Fruit fly (Drosophila melanogaster): ENCODE measurements around the gene CG14374.

The CG14374 gene

dm6 chr3R:13364175-13365174 is 32.5 kb downstream of the CG14374 start, which contains the start of gene Dic1 (continued):
- peak; percentile 95 for TF ChIP-seq gcm (GFP tag; optimal IDR thresholded peaks at IDR 0.05)
- TF ChIP-seq emc (GFP tag; optimal IDR thresholded peaks at IDR 0.05), result peak; percentile 84
- TF ChIP-seq CG17829 (tag; optimal IDR thresholded peaks at IDR 0.05), result peak; percentile 94
- TF ChIP-seq pita (GFP tag; optimal IDR thresholded peaks at IDR 0.05), result no peak
- TF ChIP-seq Xbp1 (GFP tag; optimal IDR thresholded peaks at IDR 0.05), result peak; percentile 97
- peak; percentile 93 for TF ChIP-seq kah (GFP tag; optimal IDR thresholded peaks at IDR 0.05)
- peak; percentile 79 for TF ChIP-seq NK7.1 (GFP tag; optimal IDR thresholded peaks at IDR 0.05)
- no peak for TF ChIP-seq hkb (optimal IDR thresholded peaks at IDR 0.05)
- TF ChIP-seq hkb (GFP tag; IDR thresholded peaks at IDR 0.05), result peak; percentile 96
- TF ChIP-seq disco-r (GFP tag; optimal IDR thresholded peaks at IDR 0.05), result peak; percentile 76
- TF ChIP-seq stwl (tag; optimal IDR thresholded peaks at IDR 0.05), result peak; percentile 37
- TF ChIP-seq MESR4 (GFP tag; optimal IDR thresholded peaks at IDR 0.05), result peak; percentile 10
- TF ChIP-seq dimm (GFP tag; IDR thresholded peaks at IDR 0.05), result peak; percentile 57
- no peak for TF ChIP-seq unc-4 (GFP tag; IDR thresholded peaks at IDR 0.05; ENCODE audit: partially characterized antibody)
- peak; percentile 93 to 95 for TF ChIP-seq dpn (GFP tag; optimal IDR thresholded peaks at IDR 0.05)
- peak; percentile 41 for TF ChIP-seq ftz-f1 (GFP tag; optimal IDR thresholded peaks at IDR 0.05)
- TF ChIP-seq CG4820 (GFP tag; optimal IDR thresholded peaks at IDR 0.05), result peak; percentile 97
- peak; percentile 89 for TF ChIP-seq ranshi (GFP tag; IDR thresholded peaks at IDR 0.05)
- peak; percentile 97 for TF ChIP-seq NfI (GFP tag; optimal IDR thresholded peaks at IDR 0.05)
- TF ChIP-seq CG3847 (GFP tag; IDR thresholded peaks at IDR 0.05), result peak; percentile 94
- TF ChIP-seq croc (GFP tag; conservative IDR thresholded peaks at IDR 0.05), result peak; percentile 79
- TF ChIP-seq Fer1 (GFP tag; optimal IDR thresholded peaks at IDR 0.05), result peak; percentile 98
- peak; percentile 90 for TF ChIP-seq CG11093 (GFP tag; IDR thresholded peaks at IDR 0.05)
- peak; percentile 77 for TF ChIP-seq CG12236 (GFP tag; optimal IDR thresholded peaks at IDR 0.05)
- peak; percentile 83 for TF ChIP-seq sd (tag; optimal IDR thresholded peaks at IDR 0.05)
- peak; percentile 99 for TF ChIP-seq CG2678 (tag; optimal IDR thresholded peaks at IDR 0.05)
- peak; percentile 85 for TF ChIP-seq CG31388 (GFP tag; optimal IDR thresholded peaks at IDR 0.05)
- TF ChIP-seq Poxn (GFP tag; IDR thresholded peaks at IDR 0.05), result peak; percentile 84
- TF ChIP-seq CG6683 (GFP tag; optimal IDR thresholded peaks at IDR 0.05), result peak; percentile 96
- peak; percentile 90 for TF ChIP-seq zf30C (GFP tag; optimal IDR thresholded peaks at IDR 0.05)
- peak; percentile 67; the same call in 2 of the 3 replicates for TF ChIP-seq CG3726 (GFP tag; IDR thresholded peaks at IDR 0.05)
- TF ChIP-seq CG10979 (tag; optimal IDR thresholded peaks at IDR 0.05), result peak; percentile 99
- peak; percentile 83 for TF ChIP-seq jumu (GFP tag; optimal IDR thresholded peaks at IDR 0.05)
- peak; percentile 87 for TF ChIP-seq CG18011 (GFP tag; optimal IDR thresholded peaks at IDR 0.05)
- peak; percentile 85 for TF ChIP-seq CG6272 (GFP tag; IDR thresholded peaks at IDR 0.05)
- peak; percentile 94 for TF ChIP-seq CG13894 (tag; optimal IDR thresholded peaks at IDR 0.05)
- peak; percentile 99 for TF ChIP-seq nmo (GFP tag; optimal IDR thresholded peaks at IDR 0.05)
- TF ChIP-seq HmgD (GFP tag; optimal IDR thresholded peaks at IDR 0.05), result peak; percentile 42
- peak; percentile 78; the same call in 1 of the 2 replicates for TF ChIP-seq sens-2 (GFP tag; IDR thresholded peaks at IDR 0.05)
- TF ChIP-seq CG6654 (GFP tag; optimal IDR thresholded peaks at IDR 0.05), result peak; percentile 90
- peak; percentile 74; the same call in 3 of the 4 replicates for TF ChIP-seq Gug (GFP tag; IDR thresholded peaks at IDR 0.05)
- peak; percentile 98 for TF ChIP-seq CG31441 (GFP tag; IDR thresholded peaks at IDR 0.05)
- peak; percentile 96 for TF ChIP-seq dysf (GFP tag; IDR thresholded peaks at IDR 0.05)
- TF ChIP-seq CG33557 (GFP tag; optimal IDR thresholded peaks at IDR 0.05), result peak; percentile 90
- TF ChIP-seq hth (optimal IDR thresholded peaks at IDR 0.05), result no peak
- TF ChIP-seq Mes4 (GFP tag; optimal IDR thresholded peaks at IDR 0.05), result peak; percentile 85
- TF ChIP-seq CG4424 (GFP tag; optimal IDR thresholded peaks at IDR 0.05), result peak; percentile 97
- TF ChIP-seq CG5245 (GFP tag; optimal IDR thresholded peaks at IDR 0.05), result peak; percentile 95
- peak; percentile 98 for TF ChIP-seq CG10543 (GFP tag; optimal IDR thresholded peaks at IDR 0.05)

Measured in whole organism, embryonic.